Fruit fly (Drosophila melanogaster) Kc167 (cell line): ENCODE measurements around the gene CkIalpha.

Source experiments
- Myc ChIP-seq: fragments of >200 bp; optimal IDR thresholded peaks from 2 replicates; lab custom pipeline; 2017; ENCODE audit warnings: missing external identifiers
- Sin3A ChIP-seq: fragments of >200 bp; optimal IDR thresholded peaks from 2 replicates; lab custom pipeline; 2018; ENCODE audit warnings: missing external identifiers
- h ChIP-seq: fragments of >200 bp; optimal IDR thresholded peaks from 3 replicates; lab custom pipeline; 2018; ENCODE audit warnings: missing external identifiers
- insv ChIP-seq: fragments of >200 bp; optimal IDR thresholded peaks from 3 replicates; lab custom pipeline; 2018; ENCODE audit warnings: missing external identifiers
- psq ChIP-seq: fragments of >200 bp; optimal IDR thresholded peaks from 2 replicates; lab custom pipeline; 2017; ENCODE audit warnings: missing external identifiers
- ttk ChIP-seq: sonication (Bioruptor generic); optimal IDR thresholded peaks from 2 replicates; lab custom pipeline; 2017; ENCODE audit warnings: missing external identifiers

Gene CkIalpha

DNA sequence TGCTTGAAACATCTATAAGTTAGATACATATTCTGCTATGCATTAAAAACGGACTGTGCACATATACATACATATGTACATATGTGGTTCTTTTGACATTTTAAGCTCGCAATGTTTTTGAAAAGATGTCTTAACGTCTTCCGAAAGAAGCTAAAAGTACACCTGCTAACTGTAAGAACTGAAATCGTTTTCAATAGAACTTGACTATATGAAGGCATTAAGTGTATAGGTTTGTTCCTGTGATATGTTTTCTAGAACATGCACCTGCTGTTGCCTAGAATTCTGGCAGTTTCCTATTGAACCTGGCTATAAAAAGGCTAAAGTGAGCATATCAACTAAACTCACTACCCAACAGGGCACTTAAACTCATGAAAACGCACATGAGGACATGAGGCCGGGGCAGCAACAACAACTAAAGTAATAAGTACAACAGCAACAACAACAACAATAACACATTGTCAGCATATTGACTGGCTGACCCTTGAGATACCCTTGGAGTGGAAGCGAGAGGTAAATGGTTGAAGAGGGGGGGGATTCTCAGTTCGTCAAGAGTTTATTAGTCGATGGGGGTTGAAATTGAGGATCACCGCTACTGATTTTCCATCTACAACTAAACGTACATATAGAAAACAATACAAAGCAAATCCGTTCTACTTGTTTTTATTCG lies 10.8 kb downstream of the CkIalpha start:
- no peak for TF ChIP-seq h
- TF ChIP-seq Sin3A (lab: Kevin White, UChicago) = no peak
- TF ChIP-seq ttk (lab: Kevin White, UChicago) = no peak

DNA sequence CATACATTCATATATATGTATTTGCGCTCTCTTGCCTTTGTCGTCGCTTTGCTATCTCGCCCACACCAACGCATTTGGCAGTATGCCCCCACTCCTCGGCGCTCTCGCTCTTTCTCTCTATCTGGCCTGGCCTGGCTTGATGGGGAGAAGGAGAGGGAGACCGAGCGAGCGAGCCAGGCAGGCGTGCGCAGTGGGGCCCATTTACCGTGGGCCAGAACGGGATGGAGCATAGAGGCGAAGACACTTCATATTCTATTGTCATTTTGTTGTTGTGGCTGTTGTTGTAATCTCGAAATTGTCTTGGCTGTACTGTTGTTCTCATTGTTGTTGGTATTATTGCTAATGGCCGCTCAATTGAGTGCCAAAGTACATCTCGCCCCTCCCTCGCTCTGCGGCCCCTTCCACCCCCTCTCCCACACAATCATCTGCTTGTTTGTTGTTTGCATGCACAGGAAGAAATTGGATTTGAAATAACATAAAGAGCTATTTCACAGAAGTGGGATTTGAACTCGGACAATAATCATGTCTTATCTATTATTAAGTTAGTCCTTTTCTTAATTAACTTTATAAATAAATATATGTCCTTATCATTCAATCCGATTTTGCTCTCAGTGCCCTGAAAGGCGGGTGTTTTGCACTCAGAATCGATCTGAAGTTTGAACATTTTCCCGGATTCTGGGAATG lies 11.8 kb downstream of the CkIalpha start:
- TF ChIP-seq ttk (lab: Kevin White, UChicago) = no peak
- TF ChIP-seq Myc (lab: Kevin White, UChicago) = no peak
- peak; percentile 64 for TF ChIP-seq h
- no peak for TF ChIP-seq psq
- TF ChIP-seq insv (lab: Kevin White, UChicago) = peak; percentile 81
- TF ChIP-seq Sin3A (lab: Kevin White, UChicago) = no peak

DNA sequence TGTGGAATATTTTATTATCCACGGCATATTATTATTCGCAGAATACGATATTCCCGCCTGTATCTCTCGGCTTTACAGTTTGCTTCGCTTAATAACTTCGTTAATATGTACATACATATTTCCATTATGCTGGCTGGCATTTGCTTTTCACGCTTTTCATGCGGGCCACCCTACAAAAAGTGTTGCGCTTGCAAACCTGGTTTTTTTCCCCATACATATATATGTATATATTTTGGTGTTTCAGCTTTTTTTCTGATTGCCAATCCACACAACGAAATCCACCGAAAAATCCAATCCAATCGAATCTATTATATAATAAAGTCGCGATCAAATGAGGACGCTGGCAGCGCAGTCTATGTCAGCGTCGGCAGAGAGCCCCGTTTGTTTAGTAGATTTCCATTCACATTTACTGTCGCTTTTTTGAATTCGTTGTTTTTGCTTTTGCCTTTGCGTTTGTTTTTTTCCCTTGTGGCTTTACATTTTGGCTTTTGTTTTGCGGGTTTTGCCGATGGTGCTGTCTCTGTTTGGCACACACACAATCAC lies 12.4 kb downstream of the CkIalpha start:
- TF ChIP-seq insv (lab: Kevin White, UChicago) (no peak), h (no peak), ttk (lab: Kevin White, UChicago) (no peak), Sin3A (lab: Kevin White, UChicago) (no peak), Myc (lab: Kevin White, UChicago) (no peak), psq (no peak)

DNA sequence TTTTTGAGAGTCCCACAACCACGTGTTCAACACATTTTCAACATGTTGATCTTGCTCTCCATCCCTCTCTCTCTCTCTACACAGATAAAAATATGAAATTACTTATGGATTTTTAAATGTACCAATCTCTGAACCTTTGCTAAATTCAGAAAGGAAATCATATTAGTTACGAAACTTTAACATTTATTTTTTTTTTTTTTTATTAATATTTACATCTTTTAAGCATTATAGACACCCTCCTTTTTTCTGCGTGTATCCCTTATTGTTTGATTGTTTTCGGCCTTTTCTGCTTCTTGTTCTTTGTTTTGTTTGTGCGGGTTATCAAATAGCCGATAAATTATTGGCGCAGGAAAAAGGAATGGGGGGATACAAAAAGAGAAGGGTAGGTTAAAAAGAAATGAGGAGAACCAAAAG lies 13.1 kb downstream of the CkIalpha start:
- no peak for TF ChIP-seq h
- no peak for TF ChIP-seq psq
- TF ChIP-seq insv (lab: Kevin White, UChicago) = no peak

DNA sequence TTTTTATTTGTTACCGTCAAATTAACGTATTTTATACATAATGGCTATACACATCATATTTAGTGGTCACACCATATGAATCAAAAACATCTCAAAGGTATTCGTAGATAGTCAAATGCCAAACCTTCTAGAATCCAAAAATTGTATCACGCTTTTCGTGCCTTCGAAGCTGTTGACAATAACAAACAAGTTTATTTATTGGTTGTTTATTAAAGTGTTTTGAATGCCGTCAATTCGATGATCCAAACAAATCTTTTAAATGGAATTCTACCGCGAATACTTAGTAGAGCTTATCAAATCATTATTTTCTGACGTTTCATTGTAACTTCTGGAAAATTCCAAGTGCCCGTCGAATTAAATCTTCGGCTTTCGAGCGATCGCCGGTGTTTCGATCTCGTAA lies 13.6 kb downstream of the CkIalpha start:
- no peak for TF ChIP-seq insv (lab: Kevin White, UChicago)
- TF ChIP-seq Sin3A (lab: Kevin White, UChicago) = no peak
- no peak for TF ChIP-seq psq
- no peak for TF ChIP-seq ttk (lab: Kevin White, UChicago)
- no peak for TF ChIP-seq h
- no peak for TF ChIP-seq Myc (lab: Kevin White, UChicago)

DNA sequence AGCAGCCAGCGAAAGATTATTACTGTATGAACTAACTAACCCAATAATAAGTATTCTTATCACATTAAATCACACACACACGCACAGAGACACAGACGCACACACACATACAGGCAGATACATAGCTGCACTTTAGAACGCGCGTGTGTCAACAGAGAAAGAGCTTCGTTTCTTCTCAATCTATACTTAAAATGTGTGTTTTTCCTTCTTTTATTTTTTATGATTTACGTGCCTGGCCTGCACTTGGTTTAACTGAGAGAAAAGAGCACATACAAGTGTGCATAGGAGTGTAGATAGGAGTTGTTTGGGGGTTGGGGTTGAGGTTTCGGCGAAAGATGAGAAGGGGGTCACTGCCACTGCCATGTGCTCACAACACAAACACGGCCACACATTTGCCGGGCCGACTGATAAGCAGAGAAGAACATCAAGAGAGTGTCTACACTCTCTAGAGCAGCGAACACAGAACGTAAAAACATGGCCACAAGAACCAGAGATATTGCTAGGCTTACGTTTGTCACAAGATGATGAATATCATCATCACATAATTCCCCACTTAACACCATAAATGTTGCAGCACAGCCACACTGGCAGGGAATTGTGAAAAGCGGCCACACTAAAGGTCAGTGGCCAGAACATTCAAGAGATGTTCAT lies 14.3 kb downstream of the CkIalpha start:
- TF ChIP-seq insv (lab: Kevin White, UChicago) = no peak
- no peak for TF ChIP-seq Sin3A (lab: Kevin White, UChicago)
- no peak for TF ChIP-seq ttk (lab: Kevin White, UChicago)
- no peak for TF ChIP-seq psq
- no peak for TF ChIP-seq h
- no peak for TF ChIP-seq Myc (lab: Kevin White, UChicago)

DNA sequence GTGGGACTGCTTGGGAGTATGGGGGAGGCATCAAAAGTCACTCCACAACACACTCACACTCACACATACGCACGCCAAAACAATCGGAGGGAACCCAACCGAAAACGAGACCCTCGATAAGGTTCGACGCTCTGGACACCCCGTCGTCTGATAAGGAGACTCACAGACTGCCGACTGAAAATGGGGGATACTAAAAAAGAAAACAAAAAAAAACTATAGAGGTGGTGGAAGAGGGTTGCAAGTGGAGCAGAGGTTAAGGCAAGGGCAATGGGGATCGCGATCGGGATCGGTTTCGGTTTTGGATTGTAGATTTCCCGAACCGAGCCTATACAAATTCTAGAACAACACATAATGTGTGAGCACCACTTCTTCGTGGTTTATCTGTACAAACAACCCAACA lies 15.3 kb downstream of the CkIalpha start:
- TF ChIP-seq ttk (lab: Kevin White, UChicago) (no peak), Myc (lab: Kevin White, UChicago) (no peak), insv (lab: Kevin White, UChicago) (no peak), Sin3A (lab: Kevin White, UChicago) (no peak), h (no peak), psq (no peak)

DNA sequence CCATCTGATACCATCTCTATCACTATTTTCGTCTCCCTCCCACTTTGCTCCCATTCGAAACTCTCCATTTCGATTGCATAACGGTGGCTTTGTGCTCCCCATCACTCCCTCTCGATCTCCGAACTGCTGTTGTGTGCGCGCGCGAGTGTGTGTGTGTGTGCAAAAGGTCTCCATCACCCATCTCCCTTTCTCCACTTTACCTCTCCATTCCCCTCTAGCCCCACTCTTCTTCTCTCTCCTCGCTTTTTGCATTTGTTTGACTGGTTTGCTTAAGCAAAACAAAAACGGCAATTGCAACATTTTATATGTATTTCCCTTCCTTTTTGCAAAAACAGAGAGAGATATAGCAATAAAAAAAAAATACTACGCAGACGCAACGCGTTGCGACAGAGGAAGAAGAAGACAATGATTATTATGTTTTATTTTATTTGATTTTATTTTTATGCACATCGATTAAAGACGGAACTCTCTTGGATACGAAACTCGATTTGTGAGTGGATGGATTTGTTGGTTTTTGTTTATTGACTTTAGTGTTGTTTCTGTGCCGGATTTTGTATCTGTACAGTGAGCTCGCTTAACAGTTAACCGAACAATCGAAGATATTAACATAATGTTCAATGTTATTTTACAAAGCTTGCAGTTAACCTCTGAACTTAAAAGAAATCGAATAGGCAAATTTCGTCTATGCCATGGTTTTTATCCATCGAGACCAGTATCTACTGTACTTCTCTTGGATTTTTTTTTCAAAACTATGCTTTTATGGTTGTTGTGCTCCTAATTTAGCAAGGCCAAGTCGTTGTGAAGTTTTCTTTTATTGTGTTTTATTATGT lies 16.4 kb downstream of the CkIalpha start:
- no peak for TF ChIP-seq h
- no peak for TF ChIP-seq Sin3A (lab: Kevin White, UChicago)
- no peak for TF ChIP-seq insv (lab: Kevin White, UChicago)
- no peak for TF ChIP-seq ttk (lab: Kevin White, UChicago)
- TF ChIP-seq Myc (lab: Kevin White, UChicago) = no peak
- TF ChIP-seq psq = no peak

DNA sequence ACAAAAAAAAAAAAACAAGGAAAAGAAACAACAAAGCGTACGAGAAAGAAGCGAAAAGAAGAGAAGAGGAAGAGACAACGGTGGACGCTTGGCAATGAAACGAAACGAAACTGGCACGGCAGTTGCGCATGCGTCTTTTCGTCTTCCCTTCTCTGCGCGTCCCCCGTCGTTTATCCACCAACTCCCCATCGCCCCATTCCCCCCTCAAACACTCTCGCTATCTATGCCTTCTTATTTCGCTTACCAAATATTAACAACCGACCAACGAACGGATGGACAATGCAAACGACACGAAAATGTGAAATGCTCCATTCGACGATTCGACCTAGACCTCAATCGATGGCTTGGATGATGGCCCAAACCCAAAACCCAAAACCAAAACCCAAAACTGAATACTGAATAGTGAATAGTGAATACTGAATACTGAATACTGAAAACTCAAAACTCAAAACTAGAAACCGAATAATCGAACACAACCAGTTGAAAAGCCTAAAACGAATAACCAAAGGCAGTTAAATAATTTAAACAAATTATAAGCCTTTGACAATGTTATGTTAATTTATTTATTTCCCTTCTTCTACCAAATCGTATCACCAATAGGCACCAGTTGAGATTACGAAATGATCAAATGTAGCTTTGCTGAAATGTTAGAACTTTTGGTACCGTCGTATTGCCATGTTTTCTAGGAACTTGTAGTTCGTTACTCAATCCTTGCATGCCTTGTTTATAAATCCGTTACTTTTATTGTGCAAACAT lies 17.3 kb downstream of the CkIalpha start:
- TF ChIP-seq ttk (lab: Kevin White, UChicago) (no peak), Myc (lab: Kevin White, UChicago) (no peak), Sin3A (lab: Kevin White, UChicago) (no peak), h (no peak), insv (lab: Kevin White, UChicago) (no peak), psq (no peak)

DNA sequence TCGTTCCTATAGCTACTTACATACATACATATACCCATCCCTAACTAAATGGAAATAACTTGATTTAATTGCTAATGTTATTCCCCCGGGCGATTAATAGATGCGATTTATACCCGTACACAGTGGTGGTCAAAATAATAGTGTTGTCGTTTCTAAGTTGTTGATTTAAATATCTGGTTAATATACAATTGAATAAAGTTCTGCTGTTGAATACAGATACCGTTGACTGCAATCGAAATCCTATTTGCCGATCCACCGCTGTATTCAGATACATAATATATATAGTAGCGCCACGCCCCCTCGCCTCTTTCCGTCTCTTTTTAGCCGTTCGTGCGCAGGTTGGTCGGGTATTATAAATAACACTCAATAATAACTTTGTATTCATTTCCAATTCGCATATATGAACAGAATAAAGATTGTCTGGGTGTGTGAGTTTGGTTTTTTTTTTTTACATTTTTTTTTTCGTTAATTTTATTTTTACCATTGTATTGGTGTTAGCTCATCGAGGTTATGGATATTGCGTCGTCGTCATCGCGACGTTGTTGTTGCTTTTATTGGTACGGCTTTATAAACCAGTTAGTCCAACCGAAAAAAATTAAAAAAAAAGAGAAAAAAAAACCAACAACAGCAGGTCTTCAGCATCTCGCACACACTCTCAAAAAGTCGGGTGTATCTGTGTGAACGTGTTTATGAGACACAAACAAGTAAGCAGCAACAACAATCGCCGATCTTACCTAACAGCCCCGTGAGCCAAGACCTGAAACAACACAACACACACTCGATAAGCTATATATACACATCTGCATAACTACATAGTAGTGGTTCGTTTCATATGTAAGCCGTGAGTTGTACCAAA lies 19.1 kb downstream of the CkIalpha start:
- TF ChIP-seq h (no peak), psq (no peak), Myc (lab: Kevin White, UChicago) (no peak), insv (lab: Kevin White, UChicago) (no peak), ttk (lab: Kevin White, UChicago) (no peak), Sin3A (lab: Kevin White, UChicago) (no peak)
